Fruit fly (Drosophila melanogaster): ENCODE data around the gene CG5644.

Gene CG5644

dm6 chr3L:8968437-8968836 lies 11.2 kb downstream of the CG5644 start, which contains the start of gene CG5026:
Gene CG5026, plus strand, starts transcription at chr3L:8968528.
- TF ChIP-seq noc (tag; optimal IDR thresholded peaks at IDR 0.05), result no peak

DNA sequence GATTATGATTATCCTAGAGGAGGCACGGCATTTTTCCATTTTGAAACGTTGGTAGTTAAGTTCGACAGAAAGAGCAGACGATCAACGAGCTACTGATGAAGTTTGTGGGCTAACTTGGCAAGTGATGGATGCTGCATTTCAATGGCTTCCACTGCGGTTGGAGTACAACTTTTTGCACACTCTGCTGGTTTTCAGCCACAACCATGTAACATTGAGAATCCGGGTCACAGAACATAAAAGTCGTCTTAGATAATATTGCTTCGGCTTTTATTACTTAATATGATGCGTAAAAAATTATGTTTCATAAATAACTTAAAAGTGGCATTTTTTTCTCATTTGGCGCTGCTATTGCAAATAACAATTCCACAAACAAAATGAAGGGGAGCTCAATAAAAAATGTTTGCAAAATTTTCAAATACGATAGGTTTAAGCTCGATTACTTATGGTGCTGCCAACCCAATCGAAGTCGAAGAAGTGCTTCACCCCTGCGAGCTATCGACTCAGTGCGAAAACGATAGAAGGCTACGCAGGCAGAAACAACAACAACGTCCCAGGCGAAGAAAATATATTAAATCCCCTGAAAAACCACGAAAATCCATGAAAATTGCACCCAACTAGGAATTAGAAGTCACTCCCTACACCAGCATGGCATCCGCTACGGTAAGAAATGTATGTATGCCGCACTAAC lies 13.2 kb downstream of the CG5644 start, which contains the start of the genes CG5653 and CG5021:
Gene CG5653 (minus strand): TSS at position 51 of the 688 bp plus-strand sequence.
Gene CG5021 (plus strand): TSS at position 506 of the 688 bp plus-strand sequence.
- TF ChIP-seq noc (tag; optimal IDR thresholded peaks at IDR 0.05), result no peak

DNA sequence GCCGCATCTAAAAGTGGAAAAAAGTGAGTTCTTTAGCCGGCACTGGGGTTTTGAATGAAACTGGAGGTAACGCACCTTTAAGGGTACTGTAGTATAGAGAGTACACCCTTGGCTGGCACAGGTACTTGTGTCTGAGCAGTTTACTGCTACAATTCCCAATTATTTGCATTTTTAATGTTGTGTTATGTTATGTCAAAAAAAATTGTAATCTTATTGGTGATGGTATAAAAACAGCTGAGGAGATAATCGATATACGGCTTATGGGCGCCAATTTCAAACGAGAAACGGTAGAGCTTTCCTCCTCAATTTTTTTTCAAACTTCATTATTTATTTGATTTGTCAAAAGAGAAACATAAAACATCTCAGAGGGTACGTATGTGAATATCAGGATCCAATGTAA lies 15.2 kb downstream of the CG5644 start, which contains the start of gene ValRS-m:
Gene ValRS-m (minus strand): TSS at position 312 of the 400 bp plus-strand sequence.
- TF ChIP-seq noc (tag; optimal IDR thresholded peaks at IDR 0.05), result no peak

DNA sequence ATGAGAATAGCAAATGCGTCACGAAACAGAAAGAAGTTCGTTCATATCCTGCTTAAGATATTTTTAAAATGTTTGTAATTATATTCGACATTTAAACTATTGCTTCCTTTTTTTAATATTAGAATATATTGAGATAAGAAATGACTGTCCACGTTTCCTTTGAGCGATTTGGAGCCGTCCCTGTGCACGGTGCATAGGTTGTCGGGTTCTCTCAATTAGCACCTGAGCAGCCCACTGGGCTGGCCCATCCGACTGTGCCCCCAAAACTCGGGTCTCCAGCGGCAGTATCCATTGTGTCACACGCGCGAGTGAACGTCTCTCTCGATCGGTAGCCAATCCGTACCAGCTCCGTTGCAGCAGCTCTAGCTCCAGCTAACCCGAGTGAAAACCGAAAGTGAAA lies 21.1 kb downstream of the CG5644 start, which contains the start of gene CG13313:
Gene CG13313 (plus strand): TSS at position 301 of the 400 bp plus-strand sequence.
- TF ChIP-seq noc (tag; optimal IDR thresholded peaks at IDR 0.05), result no peak

dm6 chr3L:8956669-8957068 lies 23.0 kb downstream of the CG5644 start, which contains the start of gene mRpL12:
Gene mRpL12, plus strand, starts transcription at chr3L:8956791.
- no peak for TF ChIP-seq noc (tag; optimal IDR thresholded peaks at IDR 0.05)

DNA sequence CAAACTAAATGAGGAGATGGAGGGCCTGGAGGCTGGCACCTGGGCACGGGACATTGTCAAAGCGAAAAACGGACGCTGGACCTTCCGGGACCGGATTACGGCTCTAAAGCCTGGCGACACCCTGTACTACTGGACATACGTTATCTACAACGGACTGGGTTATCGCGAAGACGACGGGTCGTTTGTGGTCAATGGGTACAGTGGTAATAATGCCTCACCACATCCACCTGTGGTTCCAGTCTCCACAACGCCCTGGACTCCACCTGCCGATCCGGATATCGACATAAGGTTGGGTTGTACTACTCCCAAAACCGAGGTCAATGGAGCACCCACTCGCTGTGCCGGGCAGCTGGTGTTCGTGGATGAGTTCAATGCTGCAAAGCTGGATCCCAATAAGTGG lies 24.5 kb downstream of the CG5644 start:
- no peak for TF ChIP-seq noc (tag; optimal IDR thresholded peaks at IDR 0.05)

- peak; percentile 75 for TF ChIP-seq noc (tag; optimal IDR thresholded peaks at IDR 0.05)
Measured at dm6 chr3L:8954648-8955033, 25.0 kb downstream of the CG5644 start, which contains the start of gene GNBP3. Gene GNBP3, plus strand, starts transcription at chr3L:8955021.

- no peak for TF ChIP-seq noc (tag; optimal IDR thresholded peaks at IDR 0.05)
Measured at dm6 chr3L:8953962-8954647, 25.6 kb downstream of the CG5644 start, which contains the start of the genes CG43783 and orb2. Gene CG43783, minus strand, starts transcription at chr3L:8954272. Gene orb2, minus strand, starts transcription at chr3L:8954463.

dm6 chr3L:8953199-8953956 lies 26.3 kb downstream of the CG5644 start:
- TF ChIP-seq noc (tag; optimal IDR thresholded peaks at IDR 0.05), result peak; percentile 39

DNA sequence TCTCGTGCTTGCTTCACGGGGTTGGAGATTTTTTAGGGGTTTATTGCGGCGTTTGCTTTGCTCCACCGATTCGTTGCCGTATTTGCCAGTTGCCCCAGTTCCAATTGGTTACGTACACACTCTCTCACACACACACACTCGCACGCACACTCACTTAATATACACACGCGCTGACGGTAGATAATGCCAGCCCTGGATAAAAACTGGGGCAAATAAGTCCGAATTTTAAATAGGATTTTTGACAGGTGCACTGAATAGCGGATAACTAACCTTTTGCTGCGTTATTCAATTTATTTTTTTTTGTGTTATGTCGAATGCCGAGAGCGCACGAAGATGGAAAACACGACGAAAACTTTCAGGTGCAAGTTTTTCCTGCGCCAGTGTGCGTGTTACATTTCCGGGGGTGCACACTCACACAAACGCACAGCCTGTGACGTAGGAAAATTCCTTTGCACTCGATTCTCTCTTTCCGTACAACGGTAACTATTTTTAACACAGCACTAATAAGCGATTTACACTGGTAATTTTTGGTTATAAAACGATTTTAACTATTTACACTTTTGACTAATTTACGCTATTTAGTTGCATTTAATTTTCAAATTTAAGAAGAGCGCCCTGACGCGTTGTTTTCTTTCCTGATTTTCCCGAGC lies 27.0 kb downstream of the CG5644 start:
- no peak for TF ChIP-seq noc (tag; optimal IDR thresholded peaks at IDR 0.05)

dm6 chr3L:8951507-8951906 lies 28.2 kb downstream of the CG5644 start:
- no peak for TF ChIP-seq noc (tag; optimal IDR thresholded peaks at IDR 0.05)

DNA sequence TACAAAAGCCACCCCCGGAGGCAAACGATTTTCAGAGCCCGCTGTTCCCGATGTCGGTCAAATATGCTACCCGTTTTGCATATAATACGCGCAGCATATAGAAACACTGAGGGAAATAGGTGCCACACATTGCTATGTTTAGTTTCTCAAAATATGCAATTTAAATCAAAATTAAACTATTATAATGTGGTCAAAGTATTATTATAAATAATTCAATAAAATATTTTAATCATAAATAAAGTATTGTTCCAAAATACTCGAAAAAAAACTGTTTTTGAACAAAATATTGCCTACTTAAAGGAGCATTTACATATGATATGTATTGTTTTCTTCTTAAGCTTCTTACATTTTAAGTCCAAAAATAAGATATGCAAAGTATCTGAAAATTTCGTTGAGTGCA lies 28.7 kb downstream of the CG5644 start:
- TF ChIP-seq noc (tag; optimal IDR thresholded peaks at IDR 0.05), result no peak

DNA sequence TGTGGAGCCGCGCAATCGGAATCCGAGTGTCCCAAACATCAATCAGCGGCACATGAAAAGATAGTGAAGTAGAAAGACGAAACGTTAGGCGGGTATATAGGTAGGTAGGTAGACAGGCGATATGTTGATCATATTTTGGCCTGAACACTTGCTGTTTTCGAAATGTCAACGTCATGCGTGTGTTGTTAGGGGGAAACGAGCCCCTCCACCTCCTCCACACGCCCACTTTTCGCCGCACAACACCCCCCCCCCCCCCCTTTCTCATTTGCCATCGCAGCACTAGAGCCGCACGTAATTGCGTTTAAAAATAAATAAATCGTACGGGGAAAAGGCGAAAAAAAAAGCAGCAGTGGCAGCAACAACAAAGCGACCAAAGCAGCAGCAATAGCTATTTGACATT lies 29.9 kb downstream of the CG5644 start:
- no peak for TF ChIP-seq noc (tag; optimal IDR thresholded peaks at IDR 0.05)

DNA sequence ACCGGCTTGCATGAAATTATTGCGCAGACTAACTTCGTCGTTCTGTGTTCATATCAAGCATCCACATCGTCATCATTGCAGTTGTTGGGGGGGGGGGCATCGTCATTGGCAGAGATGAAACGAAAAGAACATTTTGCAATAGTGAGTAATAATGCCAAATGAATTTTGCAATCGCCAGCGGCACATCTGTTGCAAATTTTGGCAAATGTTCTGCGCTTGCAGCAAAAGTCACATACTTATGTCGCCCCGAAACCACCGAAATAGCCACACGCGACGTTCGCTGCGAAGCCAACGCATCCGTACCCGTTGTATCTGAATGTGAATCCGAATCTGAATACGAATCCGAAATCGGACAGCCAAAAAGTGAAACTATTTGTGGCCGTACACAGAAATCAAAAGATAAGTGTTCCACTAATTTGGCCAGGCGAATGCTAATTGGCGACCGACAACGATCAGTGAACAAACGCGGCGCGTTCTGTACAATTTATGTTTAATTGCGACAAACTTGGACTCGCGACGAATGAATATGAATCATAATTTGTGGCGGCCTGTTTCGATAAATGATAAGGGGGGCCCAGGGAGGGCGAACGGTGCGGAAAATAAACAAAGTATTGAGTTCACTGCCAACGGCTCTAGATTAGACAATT lies 31.7 kb downstream of the CG5644 start:
- TF ChIP-seq noc (tag; optimal IDR thresholded peaks at IDR 0.05), result no peak

DNA sequence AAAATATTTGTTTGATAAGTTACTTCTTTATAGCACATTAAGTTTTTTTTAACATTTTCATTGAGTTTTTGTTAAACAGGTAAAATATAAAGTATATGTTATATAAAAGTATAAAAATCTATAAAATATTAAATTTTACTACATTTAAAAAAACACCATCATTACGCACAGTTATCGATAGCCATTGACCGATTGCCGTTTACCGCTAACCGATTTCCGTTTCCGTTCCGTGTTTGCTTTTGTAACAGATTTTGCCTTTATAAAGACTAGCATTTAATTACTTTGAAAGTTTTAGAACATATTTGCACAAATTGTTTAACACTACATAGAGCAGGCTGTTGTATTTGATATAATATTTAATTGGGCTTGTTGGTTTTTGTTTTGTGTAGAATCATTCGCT lies 40.0 kb downstream of the CG5644 start:
- TF ChIP-seq noc (tag; optimal IDR thresholded peaks at IDR 0.05), result no peak
